Worm (Caenorhabditis elegans) whole organism, early embryonic: Measurements from ENCODE around the gene oac-20.
"Not testable (repeated sequence)": the region's sequence is repeated elsewhere in the genome, so short reads cannot be mapped to it uniquely, and the experiment has no call there.

Experiments used
- B0310.2 ChIP-seq: sonication (generic microtip); optimal IDR thresholded peaks from 2 replicates; lab custom pipeline; 2016; ENCODE audit warnings: mild to moderate bottlenecking, missing genetic modification characterization, missing compliant biosample characterization
- F13C5.2 ChIP-seq: sonication (generic microtip); optimal IDR thresholded peaks from 2 replicates; lab custom pipeline; 2017; ENCODE audit warnings: mild to moderate bottlenecking, missing genetic modification characterization, inconsistent platforms, missing compliant biosample characterization
- aly-1 ChIP-seq: sonication (generic microtip); optimal IDR thresholded peaks from 2 replicates; lab custom pipeline; 2016; ENCODE audit warnings: missing genetic modification characterization, missing compliant biosample characterization
- ama-1 ChIP-seq: fragments of 150-350 bp; optimal IDR thresholded peaks from 2 replicates; lab custom pipeline; 2014
- ceh-13 ChIP-seq: fragments of 200-800 bp; sonication (Bioruptor generic); optimal IDR thresholded peaks from 2 replicates; lab custom pipeline; 2018; ENCODE audit warnings: mild to moderate bottlenecking, missing genetic modification characterization, missing compliant biosample characterization
- ceh-36 ChIP-seq: sonication (generic microtip); optimal IDR thresholded peaks from 2 replicates; lab custom pipeline; 2016; ENCODE audit warnings: missing genetic modification characterization, inconsistent platforms, missing compliant biosample characterization
- ets-7 ChIP-seq: sonication (generic microtip); optimal IDR thresholded peaks from 2 replicates; lab custom pipeline; 2016; ENCODE audit warnings: missing genotype, missing genetic modification characterization, missing compliant biosample characterization
- flt-1 ChIP-seq: fragments of 200-800 bp; sonication (Bioruptor generic); IDR thresholded peaks from 2 replicates; pipeline ENCODE4 v1.3.6; 2022; ENCODE audit warnings: missing genetic modification characterization, missing compliant biosample characterization
- hmbx-1 ChIP-seq: sonication (generic microtip); optimal IDR thresholded peaks from 2 replicates; lab custom pipeline; 2016; ENCODE audit warnings: mild to moderate bottlenecking, missing genetic modification characterization, missing compliant biosample characterization
- hmg-4 ChIP-seq: fragments of 200-800 bp; sonication (Bioruptor generic); optimal IDR thresholded peaks from 2 replicates; lab custom pipeline; 2018; ENCODE audit warnings: mild to moderate bottlenecking, missing genetic modification characterization, missing compliant biosample characterization
- hnd-1 ChIP-seq: sonication (generic microtip); optimal IDR thresholded peaks from 2 replicates; lab custom pipeline; 2016; ENCODE audit warnings: missing genetic modification characterization, missing compliant biosample characterization
- pes-1 ChIP-seq: fragments of 200-800 bp; sonication (Bioruptor generic); IDR thresholded peaks from 2 replicates; pipeline ENCODE4 v1.3.6; 2022; ENCODE audit warnings: missing genetic modification reagents, missing genetic modification characterization, missing compliant biosample characterization
- scrt-1 ChIP-seq: fragments of 200-800 bp; sonication (Bioruptor generic); IDR thresholded peaks from 2 replicates; pipeline ENCODE4 v1.3.6; 2022; ENCODE audit warnings: missing genetic modification characterization, missing compliant biosample characterization
- sea-1 ChIP-seq: fragments of 200-800 bp; sonication (Bioruptor generic); conservative IDR thresholded peaks from 2 replicates; pipeline ENCODE4 v1.3.6; 2022; ENCODE audit warnings: missing genetic modification characterization, missing compliant biosample characterization
- tbx-11 ChIP-seq: fragments of 200-800 bp; sonication (Bioruptor generic); IDR thresholded peaks from 2 replicates; pipeline ENCODE4 v1.3.6; 2022; ENCODE audit warnings: missing genetic modification characterization, missing compliant biosample characterization
- tbx-37 ChIP-seq: fragments of 200-800 bp; sonication (Bioruptor generic); conservative IDR thresholded peaks from 2 replicates; pipeline ENCODE4 v1.3.6; 2022; ENCODE audit warnings: missing genetic modification reagents, missing genetic modification characterization, missing compliant biosample characterization
- tra-4 ChIP-seq: sonication (generic microtip); optimal IDR thresholded peaks from 2 replicates; lab custom pipeline; 2017; ENCODE audit warnings: missing genetic modification characterization, missing compliant biosample characterization

The oac-20 gene

DNA sequence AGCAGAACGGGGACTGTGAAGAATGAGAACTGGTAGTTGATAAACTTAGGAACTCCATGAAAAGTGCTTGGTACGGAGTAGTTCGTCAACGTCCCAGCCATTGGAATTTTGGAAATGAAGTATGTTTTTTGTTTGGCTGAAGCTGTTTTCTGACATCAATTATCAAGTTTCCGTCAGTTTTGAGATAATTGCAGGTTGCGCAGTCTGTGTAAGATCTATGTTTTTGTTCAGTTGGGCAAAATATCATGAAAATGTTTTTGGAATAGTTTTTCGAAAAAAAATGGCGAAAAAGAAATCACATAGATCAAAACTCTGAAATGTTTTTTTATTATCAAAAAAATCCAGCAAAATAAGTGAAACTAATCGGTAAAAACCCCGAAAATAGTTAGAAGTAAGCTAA is 3.7 kb upstream of the oac-20 start, which contains the start of gene sru-22:
sru-22 (minus strand) TSS at position 101 of the 400 bp plus-strand sequence.
- TF ChIP-seq ceh-36 (tag; lab: Kevin White, UChicago): no peak
- no peak for TF ChIP-seq tra-4 (tag; lab: Kevin White, UChicago)
- no peak for TF ChIP-seq ceh-13 (GFP tag; lab: Kevin White, UChicago)
- TF ChIP-seq scrt-1: no peak
- no peak for TF ChIP-seq hmbx-1
- no peak for TF ChIP-seq tbx-11 (GFP tag; lab: Robert Waterston, UW)
- no peak for TF ChIP-seq aly-1 (tag; lab: Kevin White, UChicago)
- no peak for TF ChIP-seq tbx-37 (GFP tag; lab: Robert Waterston, UW)
- no peak for TF ChIP-seq hnd-1
- TF ChIP-seq sea-1 (GFP tag; lab: Robert Waterston, UW): no peak
- TF ChIP-seq B0310.2 (tag; lab: Kevin White, UChicago): no peak

DNA sequence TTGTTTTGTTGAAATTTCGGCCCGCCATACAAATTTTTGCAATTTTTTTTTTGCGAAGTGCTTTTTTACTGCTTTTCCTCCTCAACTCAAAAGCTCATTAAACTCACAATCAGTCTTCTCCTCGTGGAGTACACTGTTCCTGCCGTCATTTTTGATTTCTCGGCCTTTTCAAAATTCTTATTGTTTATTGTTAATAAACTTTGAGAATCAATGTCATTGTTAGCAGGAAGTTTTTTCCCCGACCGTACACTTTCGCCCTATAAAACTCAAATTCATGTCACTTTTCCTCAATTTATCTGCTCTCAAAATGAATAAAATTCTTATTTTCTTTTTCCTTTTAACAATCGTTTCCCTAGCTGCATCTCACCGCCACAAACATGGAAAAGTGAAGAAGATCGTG is 2.7 kb upstream of the oac-20 start, which contains the start of gene clec-232:
clec-232 (plus strand) TSS at position 301 of the 400 bp plus-strand sequence.
- TF ChIP-seq tra-4 (tag; lab: Kevin White, UChicago) (no peak), hnd-1 (no peak), hmg-4 (GFP tag; lab: Kevin White, UChicago) (no peak), hmbx-1 (no peak), tbx-11 (GFP tag; lab: Robert Waterston, UW) (no peak), F13C5.2 (tag; lab: Kevin White, UChicago) (no peak), ama-1 (lab: Kevin White, UChicago) (no peak), ceh-36 (tag; lab: Kevin White, UChicago) (no peak), tbx-37 (GFP tag; lab: Robert Waterston, UW) (no peak), aly-1 (tag; lab: Kevin White, UChicago) (no peak), ceh-13 (GFP tag; lab: Kevin White, UChicago) (no peak), B0310.2 (tag; lab: Kevin White, UChicago) (no peak)

DNA sequence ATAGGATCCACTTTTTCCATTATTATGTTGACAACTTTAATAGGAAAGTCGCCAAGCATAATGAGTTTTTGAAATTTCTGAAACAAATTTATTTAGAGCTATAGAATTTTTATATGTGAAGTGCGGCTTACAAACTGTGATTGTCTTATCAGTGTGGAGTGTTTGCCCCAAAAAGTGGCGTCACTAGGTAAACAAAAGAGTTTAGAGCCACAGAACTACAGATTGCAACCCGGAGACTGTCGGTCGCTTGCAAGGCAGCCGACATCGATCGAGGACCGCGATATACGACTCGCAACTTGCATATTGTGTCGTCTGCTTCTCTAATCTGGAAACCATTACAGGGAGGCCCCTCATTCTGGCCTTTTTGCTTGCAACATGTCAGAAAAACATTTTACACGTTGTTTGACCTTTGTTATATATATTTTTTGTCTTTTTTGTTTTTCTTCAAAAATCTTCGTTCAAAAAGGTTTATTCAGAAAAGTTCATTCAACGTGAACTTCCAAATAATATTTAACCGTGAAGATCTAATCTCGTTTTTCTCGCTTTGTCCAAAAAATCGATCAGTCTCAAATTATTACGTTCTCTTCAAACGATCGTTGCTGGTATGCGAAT is 4.3 kb downstream of the oac-20 start, which contains the start of the genes fbxa-99 and F36G9.13:
fbxa-99 (minus strand) TSS at position 122 of the 612 bp plus-strand sequence.
F36G9.13 (plus strand) TSS at position 562 of the 612 bp plus-strand sequence.
- TF ChIP-seq hnd-1: no peak

DNA sequence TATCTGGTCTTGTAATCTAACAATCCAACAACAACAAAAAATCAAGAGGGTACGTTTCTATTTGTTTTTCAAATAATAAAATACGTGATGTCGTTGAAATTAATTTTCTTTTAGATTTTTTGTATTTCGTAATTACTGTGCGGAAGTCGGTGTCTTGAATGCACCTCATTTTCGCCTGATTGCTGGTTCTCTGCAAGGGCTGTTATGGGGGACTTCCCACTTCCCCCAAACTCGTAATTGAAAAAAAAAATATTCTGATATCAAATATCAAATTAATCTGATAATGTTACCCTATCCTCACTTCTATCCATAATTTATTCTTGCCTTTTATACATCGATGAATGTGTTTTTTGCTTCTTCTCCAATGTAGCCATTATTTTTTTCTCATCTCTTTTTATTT is 9.6 kb downstream of the oac-20 start, which contains the start of gene F36G9.15:
F36G9.15 (minus strand) TSS at position 101 of the 400 bp plus-strand sequence.
- TF ChIP-seq hmg-4 (GFP tag; lab: Kevin White, UChicago) (no peak), ets-7 (tag; lab: Kevin White, UChicago) (no peak), tra-4 (tag; lab: Kevin White, UChicago) (no peak), aly-1 (tag; lab: Kevin White, UChicago) (no peak), scrt-1 (no peak), ceh-13 (GFP tag; lab: Kevin White, UChicago) (no peak), F13C5.2 (tag; lab: Kevin White, UChicago) (no peak), tbx-37 (GFP tag; lab: Robert Waterston, UW) (no peak), hnd-1 (no peak), ceh-36 (tag; lab: Kevin White, UChicago) (no peak), tbx-11 (GFP tag; lab: Robert Waterston, UW) (no peak), B0310.2 (tag; lab: Kevin White, UChicago) (no peak), hmbx-1 (no peak), ama-1 (lab: Kevin White, UChicago) (no peak), pes-1 (no peak), flt-1 (GFP tag; lab: Robert Waterston, UW) (no peak), sea-1 (GFP tag; lab: Robert Waterston, UW) (no peak)

DNA sequence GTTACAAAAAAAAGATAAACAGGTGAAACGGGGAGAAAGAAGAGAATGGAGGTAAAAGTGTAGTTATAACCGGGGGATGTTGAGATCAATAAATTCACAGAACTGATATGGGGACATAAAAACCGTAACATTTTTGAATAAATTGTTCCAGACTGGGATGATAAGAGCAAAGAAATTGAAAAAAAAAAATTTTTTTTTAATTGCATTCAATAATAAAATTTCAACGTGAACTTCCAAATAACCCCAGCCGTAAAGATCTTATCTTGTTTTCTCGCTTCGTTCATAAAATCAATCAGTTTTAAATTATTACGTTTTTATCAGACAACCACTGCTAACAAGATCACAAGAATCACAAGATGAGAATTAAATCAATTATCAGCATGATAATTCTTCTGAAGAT is 13.3 kb downstream of the oac-20 start, which contains the start of gene C06C6.7:
C06C6.7 (plus strand) TSS at position 301 of the 400 bp plus-strand sequence.
- not testable (repeated sequence) for TF ChIP-seq ceh-13 (GFP tag; lab: Kevin White, UChicago); hnd-1; F13C5.2 (tag; lab: Kevin White, UChicago)

DNA sequence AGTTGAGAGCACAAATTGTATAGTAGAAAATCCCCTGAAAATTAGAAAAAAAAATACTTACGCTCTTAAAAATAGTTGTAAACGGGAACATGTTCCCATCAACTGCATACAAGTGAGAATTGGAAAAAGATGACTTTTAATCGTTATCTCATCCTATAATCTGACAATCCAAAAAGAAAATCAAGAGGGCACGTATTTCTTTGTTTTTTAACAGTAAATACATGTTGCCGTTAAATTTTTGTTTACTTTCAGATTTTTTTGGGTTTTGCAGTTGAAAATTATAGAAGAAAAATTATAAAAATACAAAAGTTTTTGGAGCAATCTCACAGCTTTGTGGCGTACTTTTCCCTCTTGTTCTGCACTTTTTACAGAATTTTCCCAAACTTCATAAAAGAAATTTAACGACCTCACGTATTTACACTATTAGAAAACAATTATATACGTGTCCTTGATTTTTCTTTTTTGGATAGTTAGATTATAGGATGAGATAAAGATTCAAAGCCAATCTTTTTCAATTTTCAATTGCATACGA is 18.2 kb downstream of the oac-20 start, which contains the start of the genes C06C6.9 and C06C6.8:
C06C6.9 (minus strand) TSS at position 101 of the 532 bp plus-strand sequence.
C06C6.8 (plus strand) TSS at position 482 of the 532 bp plus-strand sequence.
- TF ChIP-seq tbx-37 (GFP tag; lab: Robert Waterston, UW) (no peak), pes-1 (no peak), B0310.2 (tag; lab: Kevin White, UChicago) (no peak), hmg-4 (GFP tag; lab: Kevin White, UChicago) (no peak), ceh-36 (tag; lab: Kevin White, UChicago) (no peak), scrt-1 (no peak), hnd-1 (no peak), ets-7 (tag; lab: Kevin White, UChicago) (no peak), aly-1 (tag; lab: Kevin White, UChicago) (no peak), hmbx-1 (no peak), F13C5.2 (tag; lab: Kevin White, UChicago) (no peak), tra-4 (tag; lab: Kevin White, UChicago) (no peak)

DNA sequence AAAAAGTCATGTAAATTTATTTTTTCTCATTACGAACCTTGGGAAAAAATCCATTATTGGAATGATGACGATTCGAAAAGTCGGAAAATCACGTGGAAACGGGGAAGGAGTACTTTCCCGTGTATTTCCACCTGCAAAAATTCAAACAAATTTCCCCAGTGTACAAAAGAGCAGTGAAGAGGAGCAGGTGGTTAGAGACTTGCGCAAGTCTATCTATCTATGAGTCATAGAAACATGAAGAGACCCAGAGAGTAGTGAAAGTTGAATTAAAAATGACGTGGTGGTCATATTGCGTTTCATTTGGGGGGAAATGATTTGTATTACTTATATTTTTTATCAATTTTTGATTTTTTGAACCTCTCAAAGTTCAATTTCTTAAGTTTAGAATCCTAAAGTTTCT is 21.9 kb downstream of the oac-20 start, which contains the start of gene nhr-50:
nhr-50 (minus strand) TSS at position 199 of the 400 bp plus-strand sequence.
- TF ChIP-seq F13C5.2 (tag; lab: Kevin White, UChicago) (no peak), pes-1 (no peak), sea-1 (GFP tag; lab: Robert Waterston, UW) (no peak), ets-7 (tag; lab: Kevin White, UChicago) (no peak), aly-1 (tag; lab: Kevin White, UChicago) (no peak), tbx-37 (GFP tag; lab: Robert Waterston, UW) (no peak)
